Worm (Caenorhabditis elegans): Measurements from ENCODE around the gene chtl-1.

Gene chtl-1

DNA sequence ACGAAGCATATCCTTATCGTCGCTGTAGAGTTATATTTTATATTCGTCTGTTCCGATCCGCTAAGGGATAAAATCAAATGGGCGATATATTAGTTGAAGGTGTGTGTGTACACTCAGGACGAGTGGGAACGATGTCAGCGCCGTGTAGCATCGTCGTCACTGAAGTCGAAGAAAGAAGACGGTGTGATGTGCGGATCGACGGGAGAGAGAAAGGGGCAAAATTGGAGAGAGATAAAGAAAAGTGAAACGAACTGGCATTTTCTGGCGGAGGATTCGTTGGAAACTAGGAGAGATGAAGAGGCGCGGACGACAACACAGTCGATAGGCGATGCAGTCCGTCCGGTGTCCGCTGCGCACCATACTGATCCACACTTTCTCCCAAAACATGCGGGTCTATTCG is 26.2 kb downstream of the chtl-1 start, which contains the start of gene C26B9.3:
Gene C26B9.3, plus strand, starts transcription at position 343 of the 400 bp plus-strand sequence.
- TF ChIP-seq nhr-25 (tag; optimal IDR thresholded peaks at IDR 0.05) (peak; percentile 40), ceh-82 (tag; optimal IDR thresholded peaks at IDR 0.05) (no peak), pqm-1 (tag; optimal IDR thresholded peaks at IDR 0.05) (no peak), nhr-43 (tag; optimal IDR thresholded peaks at IDR 0.05; ENCODE audit: poor library complexity, severe bottlenecking) (no peak), hmg-11 (tag; optimal IDR thresholded peaks at IDR 0.05) (peak; percentile 18), nhr-23 (tag; optimal IDR thresholded peaks at IDR 0.05) (peak; percentile 51), ztf-11 (tag; optimal IDR thresholded peaks at IDR 0.05) (no peak), zag-1 (tag; optimal IDR thresholded peaks at IDR 0.05) (no peak)

DNA sequence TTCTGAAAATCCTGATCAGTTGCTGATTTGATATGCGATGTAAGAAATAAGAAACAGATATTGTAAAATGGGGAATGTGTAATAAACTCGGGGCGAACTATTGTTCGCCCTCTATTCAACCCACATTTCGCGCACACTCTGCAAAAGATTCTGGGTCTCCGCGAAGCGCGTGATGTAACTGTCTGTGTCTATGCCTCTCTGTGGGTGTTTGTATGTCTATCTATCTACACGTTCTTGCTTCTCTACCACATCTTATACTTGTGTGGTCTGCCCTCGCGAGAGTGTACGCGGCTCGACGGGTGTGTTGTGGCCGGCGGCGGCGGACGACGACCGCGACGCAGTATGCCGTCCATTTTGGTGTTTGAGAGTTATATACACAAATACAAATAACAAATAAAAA is 27.6 kb downstream of the chtl-1 start:
- TF ChIP-seq fkh-10 (GFP tag; optimal IDR thresholded peaks at IDR 0.05) = no peak
- TF ChIP-seq nhr-77 (tag; optimal IDR thresholded peaks at IDR 0.05) = no peak
- no peak for TF ChIP-seq egl-5 (tag; optimal IDR thresholded peaks at IDR 0.05)
- TF ChIP-seq nhr-28 (tag; optimal IDR thresholded peaks at IDR 0.05) = no peak
- no peak for TF ChIP-seq zag-1 (tag; optimal IDR thresholded peaks at IDR 0.05)
- peak; percentile 71 for TF ChIP-seq lin-39 (tag; optimal IDR thresholded peaks at IDR 0.05)
- TF ChIP-seq fkh-2 (tag; optimal IDR thresholded peaks at IDR 0.05) = no peak
- peak; percentile 4 for TF ChIP-seq tbx-2 (tag; optimal IDR thresholded peaks at IDR 0.05)
- no peak for TF ChIP-seq fos-1 (tag; optimal IDR thresholded peaks at IDR 0.05)
- TF ChIP-seq snpc-4 (tag; optimal IDR thresholded peaks at IDR 0.05) = peak; percentile 59
- no peak for TF ChIP-seq ama-1 (optimal IDR thresholded peaks at IDR 0.05)
- TF ChIP-seq mdl-1 (tag; optimal IDR thresholded peaks at IDR 0.05) = peak; percentile 6
- TF ChIP-seq lin-15B (tag; optimal IDR thresholded peaks at IDR 0.05) = peak; percentile 29
- no peak for TF ChIP-seq ZK546.5 (tag; optimal IDR thresholded peaks at IDR 0.05)
- TF ChIP-seq nfya-1 (tag; optimal IDR thresholded peaks at IDR 0.05; ENCODE audit: insufficient read depth) = peak; percentile 84
- no peak for TF ChIP-seq ztf-11 (tag; optimal IDR thresholded peaks at IDR 0.05)
- TF ChIP-seq R02D3.7 (tag; optimal IDR thresholded peaks at IDR 0.05) = no peak
- peak; percentile 59 for TF ChIP-seq elt-2 (tag; optimal IDR thresholded peaks at IDR 0.05)
- no peak for TF ChIP-seq elt-3 (tag; optimal IDR thresholded peaks at IDR 0.05)
- TF ChIP-seq jun-1 (tag; optimal IDR thresholded peaks at IDR 0.05) = peak; percentile 68
- TF ChIP-seq nhr-237 (tag; optimal IDR thresholded peaks at IDR 0.05) = no peak
- TF ChIP-seq ceh-9 (tag; optimal IDR thresholded peaks at IDR 0.05) = no peak
- no peak for TF ChIP-seq nhr-76 (tag; optimal IDR thresholded peaks at IDR 0.05)
- TF ChIP-seq unc-62 (GFP tag; optimal IDR thresholded peaks at IDR 0.05) = no peak
- TF ChIP-seq ceh-16 (tag; optimal IDR thresholded peaks at IDR 0.05) = no peak
- no peak for TF ChIP-seq ztf-4 (tag; optimal IDR thresholded peaks at IDR 0.05)
- TF ChIP-seq hmg-11 (tag; optimal IDR thresholded peaks at IDR 0.05) = peak; percentile 56
- peak; percentile 33 for TF ChIP-seq ceh-28 (tag; optimal IDR thresholded peaks at IDR 0.05)
- no peak for TF ChIP-seq sea-2 (GFP tag; optimal IDR thresholded peaks at IDR 0.05)
- TF ChIP-seq nhr-25 (tag; optimal IDR thresholded peaks at IDR 0.05) = peak; percentile 80
- TF ChIP-seq aly-2 (tag; optimal IDR thresholded peaks at IDR 0.05) = no peak
- no peak for TF ChIP-seq elt-1 (tag; optimal IDR thresholded peaks at IDR 0.05)
- peak; percentile 71 for TF ChIP-seq pha-4 (tag; optimal IDR thresholded peaks at IDR 0.05)
- TF ChIP-seq egl-27 (tag; optimal IDR thresholded peaks at IDR 0.05) = peak; percentile 41
- TF ChIP-seq ceh-82 (tag; optimal IDR thresholded peaks at IDR 0.05) = no peak
- no peak for TF ChIP-seq nhr-11 (tag; optimal IDR thresholded peaks at IDR 0.05)
- TF ChIP-seq eor-1 (tag; optimal IDR thresholded peaks at IDR 0.05) = no peak
- no peak for TF ChIP-seq nhr-12 (tag; optimal IDR thresholded peaks at IDR 0.05)
- peak; percentile 74 for TF ChIP-seq nhr-43 (tag; optimal IDR thresholded peaks at IDR 0.05; ENCODE audit: poor library complexity, severe bottlenecking)
- no peak for TF ChIP-seq unc-39 (tag; optimal IDR thresholded peaks at IDR 0.05)
- peak; percentile 75 for TF ChIP-seq nhr-23 (tag; optimal IDR thresholded peaks at IDR 0.05)
- TF ChIP-seq daf-12 (tag; optimal IDR thresholded peaks at IDR 0.05) = no peak
- TF ChIP-seq pqm-1 (tag; optimal IDR thresholded peaks at IDR 0.05) = peak; percentile 52
- peak; percentile 30 for TF ChIP-seq lsy-12 (tag; optimal IDR thresholded peaks at IDR 0.05)

Data from whole organism, L3 larva.